Worm (Caenorhabditis elegans): ENCODE measurements around the gene ttyh-1.

- TF ChIP-seq daf-12 (tag; optimal IDR thresholded peaks at IDR 0.05) (no peak), fkh-10 (GFP tag; optimal IDR thresholded peaks at IDR 0.05) (no peak), lsy-12 (tag; optimal IDR thresholded peaks at IDR 0.05) (no peak), unc-39 (tag; optimal IDR thresholded peaks at IDR 0.05) (no peak), zag-1 (tag; optimal IDR thresholded peaks at IDR 0.05) (no peak), aly-2 (tag; optimal IDR thresholded peaks at IDR 0.05) (no peak), nhr-12 (tag; optimal IDR thresholded peaks at IDR 0.05) (no peak), nhr-77 (tag; optimal IDR thresholded peaks at IDR 0.05) (no peak), tbx-2 (tag; optimal IDR thresholded peaks at IDR 0.05) (no peak), nhr-11 (tag; optimal IDR thresholded peaks at IDR 0.05) (no peak), ceh-16 (tag; optimal IDR thresholded peaks at IDR 0.05) (no peak), ztf-4 (tag; optimal IDR thresholded peaks at IDR 0.05) (no peak), ceh-82 (tag; optimal IDR thresholded peaks at IDR 0.05) (no peak), ama-1 (optimal IDR thresholded peaks at IDR 0.05) (no peak)
These were observed 1.4 kb upstream of the ttyh-1 start for ce11 chrX:11367087-11367486.

All from whole organism, L3 larva.